Worm (Caenorhabditis elegans) whole organism, early embryonic: Measurements from ENCODE around the gene str-52.

Experiments
- B0310.2 ChIP-seq: sonication (generic microtip); optimal IDR thresholded peaks from 2 replicates; lab custom pipeline; 2016; ENCODE audit warnings: mild to moderate bottlenecking, missing genetic modification characterization, missing compliant biosample characterization
- ama-1 ChIP-seq: fragments of 150-350 bp; optimal IDR thresholded peaks from 2 replicates; lab custom pipeline; 2014
- scrt-1 ChIP-seq: fragments of 200-800 bp; sonication (Bioruptor generic); IDR thresholded peaks from 2 replicates; pipeline ENCODE4 v1.3.6; 2022; ENCODE audit warnings: missing genetic modification characterization, missing compliant biosample characterization

DNA sequence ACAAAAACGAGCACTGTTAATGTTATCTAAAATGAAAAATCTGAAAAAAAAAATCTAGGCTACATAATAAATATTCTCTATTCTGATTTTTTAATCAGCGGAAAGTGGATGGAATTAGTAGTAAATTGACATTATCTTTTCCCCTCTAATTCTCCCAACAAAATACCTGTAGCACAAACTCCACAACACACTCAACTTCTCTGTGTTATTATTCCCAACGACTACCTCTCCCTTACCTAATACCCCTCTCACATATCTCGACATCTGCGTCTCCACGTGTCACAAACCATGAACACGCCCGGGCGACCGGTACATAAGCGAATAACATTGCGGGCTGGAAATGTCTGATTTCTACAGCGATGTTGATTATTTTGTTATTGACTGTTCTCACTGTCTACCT, 37.2 kb upstream of the str-52 start, which contains the start of gene cyp-33C2:
- no peak for TF ChIP-seq ama-1 (lab: Kevin White, UChicago)
- no peak for TF ChIP-seq B0310.2
- no peak for TF ChIP-seq scrt-1
